Worm (Caenorhabditis elegans): ENCODE results near the gene fnip-2.

ce11 chrIV:2220896-2221295, 1.7 kb upstream of the fnip-2 start:
- TF ChIP-seq F13H6.1 (tag; optimal IDR thresholded peaks at IDR 0.05) (no peak), tbx-2 (tag; optimal IDR thresholded peaks at IDR 0.05) (no peak), nfya-1 (tag; optimal IDR thresholded peaks at IDR 0.05) (no peak), ceh-2 (tag; optimal IDR thresholded peaks at IDR 0.05) (no peak), che-1 (tag; optimal IDR thresholded peaks at IDR 0.05) (no peak), rnt-1 (tag; optimal IDR thresholded peaks at IDR 0.05) (no peak), hlh-6 (tag; optimal IDR thresholded peaks at IDR 0.05) (no peak), T23F11.4 (GFP tag; optimal IDR thresholded peaks at IDR 0.05) (no peak), ztf-16 (tag; optimal IDR thresholded peaks at IDR 0.05) (no peak), fkh-10 (GFP tag; optimal IDR thresholded peaks at IDR 0.05) (no peak)

Measured in whole organism, late embryonic.